Worm (Caenorhabditis elegans) whole organism, late embryonic: ENCODE measurements around the gene emb-5.

Experiments
- K02D7.2 ChIP-seq: sonication (generic microtip); optimal IDR thresholded peaks from 2 replicates; lab custom pipeline; 2017; ENCODE audit warnings: mild to moderate bottlenecking, missing genetic modification characterization, missing compliant biosample characterization
- ama-1 ChIP-seq: fragments of 150-350 bp; optimal IDR thresholded peaks from 2 replicates; lab custom pipeline; 2014
- ceh-48 ChIP-seq: sonication (generic microtip); optimal IDR thresholded peaks from 2 replicates; lab custom pipeline; 2016; ENCODE audit warnings: missing genetic modification characterization, inconsistent platforms, missing compliant biosample characterization
- dve-1 ChIP-seq: sonication (generic microtip); optimal IDR thresholded peaks from 2 replicates; lab custom pipeline; 2017; ENCODE audit warnings: antibody characterized with exemption, mild to moderate bottlenecking, missing genetic modification characterization, missing compliant biosample characterization
- fkh-6 ChIP-seq: sonication (generic microtip); optimal IDR thresholded peaks from 2 replicates; lab custom pipeline; 2016; ENCODE audit warnings: missing genetic modification characterization, missing compliant biosample characterization
- lim-6 ChIP-seq: sonication (generic microtip); optimal IDR thresholded peaks from 2 replicates; lab custom pipeline; 2016; ENCODE audit warnings: missing genetic modification characterization, missing compliant biosample characterization
- lin-11 ChIP-seq: fragments of 200-800 bp; sonication (Bioruptor generic); optimal IDR thresholded peaks from 2 replicates; lab custom pipeline; 2018; ENCODE audit warnings: mild to moderate bottlenecking, missing genetic modification characterization, missing compliant biosample characterization
- nfya-1 ChIP-seq: sonication (generic microtip); optimal IDR thresholded peaks from 2 replicates; lab custom pipeline; 2017; ENCODE audit warnings: missing genetic modification characterization, mild to moderate bottlenecking, missing compliant biosample characterization, antibody characterized with exemption, moderate library complexity
- pha-2 ChIP-seq: sonication (generic microtip); optimal IDR thresholded peaks from 2 replicates; lab custom pipeline; 2017; ENCODE audit warnings: mild to moderate bottlenecking, missing genetic modification characterization, missing compliant biosample characterization
- ttx-3 ChIP-seq: sonication (generic microtip); optimal IDR thresholded peaks from 2 replicates; lab custom pipeline; 2016; ENCODE audit warnings: missing genetic modification reagents, missing genetic modification characterization, missing compliant biosample characterization
- unc-3 ChIP-seq, 2 experiments: fragments of 200-800 bp in 1 of 2; sonication (Bioruptor generic) in 1 of 2; sonication (generic microtip) in 1 of 2; conservative IDR thresholded peaks in 1 of 2; optimal IDR thresholded peaks in 1 of 2; 2 replicates each; pipeline versions ENCODE4 v1.3.6 to Lab custom; 2016 to 2022; ENCODE audit warnings: missing compliant biosample characterization in 2 of 2, missing genetic modification characterization in 2 of 2, missing genetic modification reagents in 1 of 2
- unc-55 ChIP-seq: sonication (generic microtip); optimal IDR thresholded peaks from 2 replicates; lab custom pipeline; 2017; ENCODE audit warnings: missing biosample characterization, missing genetic modification reagents, missing genetic modification characterization
- unc-86 ChIP-seq: sonication (generic microtip); optimal IDR thresholded peaks from 2 replicates; lab custom pipeline; 2016; ENCODE audit warnings: missing genetic modification characterization, missing compliant biosample characterization

DNA sequence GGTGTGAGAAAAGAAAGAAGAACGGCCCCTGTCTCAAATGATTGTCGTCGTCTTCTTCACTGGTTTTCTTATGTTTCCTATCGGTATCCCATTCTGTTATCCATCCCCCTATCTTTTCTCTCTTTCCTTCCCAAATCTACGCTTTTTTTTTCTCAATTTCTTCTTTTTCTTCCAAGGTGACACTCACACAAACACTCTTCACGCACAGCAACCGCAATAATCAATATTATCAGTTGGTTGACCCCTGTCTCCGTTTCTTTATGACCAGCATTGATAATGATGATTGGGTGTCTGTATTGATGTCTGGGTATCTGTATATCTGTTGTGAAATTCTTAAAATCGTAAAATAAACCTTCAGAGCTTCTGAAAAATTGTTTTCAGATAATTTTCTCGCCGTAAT, 20.4 kb upstream of the emb-5 start:
- TF ChIP-seq unc-55 (GFP tag; lab: Kevin White, UChicago) = no peak
- no peak for TF ChIP-seq unc-86 (tag; lab: Kevin White, UChicago)
- TF ChIP-seq fkh-6 (tag; lab: Kevin White, UChicago) = no peak
- no peak for TF ChIP-seq unc-3 (GFP tag; conservative IDR thresholded peaks at IDR 0.05; lab: Robert Waterston, UW)
- TF ChIP-seq unc-3 (tag; optimal IDR thresholded peaks at IDR 0.05; lab: Kevin White, UChicago) = no peak
- TF ChIP-seq lin-11 (tag; lab: Kevin White, UChicago) = no peak
- TF ChIP-seq nfya-1 (tag; lab: Kevin White, UChicago) = no peak
- no peak for TF ChIP-seq ama-1 (lab: Kevin White, UChicago)
- TF ChIP-seq ceh-48 (tag; lab: Kevin White, UChicago) = no peak
- no peak for TF ChIP-seq pha-2 (tag; lab: Kevin White, UChicago)
- no peak for TF ChIP-seq lim-6
- TF ChIP-seq dve-1 = no peak
- no peak for TF ChIP-seq ttx-3 (tag; lab: Kevin White, UChicago)
- TF ChIP-seq K02D7.2 (tag; lab: Kevin White, UChicago) = no peak
